Worm (Caenorhabditis elegans) whole organism, young adult: ENCODE results near the gene rocf-1.

ENCODE experiments used
- B0019.2 ChIP-seq: fragments of 200-800 bp; sonication (Bioruptor generic); conservative IDR thresholded peaks from 2 replicates; pipeline ENCODE4 v1.3.6; 2022; ENCODE audit warnings: missing genetic modification reagents, missing genetic modification characterization, missing compliant biosample characterization
- C17E4.6 ChIP-seq: fragments of 200-800 bp; sonication (Bioruptor generic); IDR thresholded peaks from 2 replicates; pipeline ENCODE4 v1.3.6; 2022; ENCODE audit warnings: missing genetic modification reagents, missing genetic modification characterization, missing compliant biosample characterization
- D2030.7 ChIP-seq: fragments of 200-800 bp; sonication (Bioruptor generic); IDR thresholded peaks from 2 replicates; pipeline ENCODE4 v1.3.6; 2022; ENCODE audit warnings: missing genetic modification reagents, missing genetic modification characterization, missing compliant biosample characterization
- F10E7.11 ChIP-seq: sonication (generic microtip); optimal IDR thresholded peaks from 2 replicates; lab custom pipeline; 2017; ENCODE audit warnings: mild to moderate bottlenecking, missing genetic modification characterization, moderate library complexity, missing compliant biosample characterization
- F33H1.4 ChIP-seq: fragments of 200-800 bp; sonication (Bioruptor generic); IDR thresholded peaks from 2 replicates; pipeline ENCODE4 v1.3.6; 2022; ENCODE audit warnings: missing genetic modification reagents, missing genetic modification characterization, missing compliant biosample characterization
- F39B2.1 ChIP-seq: fragments of 200-800 bp; sonication (Bioruptor generic); IDR thresholded peaks from 2 replicates; pipeline ENCODE4 v1.3.6; 2022; ENCODE audit warnings: missing genetic modification reagents, missing genetic modification characterization, missing compliant biosample characterization
- F55B11.4 ChIP-seq: sonication (generic microtip); optimal IDR thresholded peaks from 2 replicates; lab custom pipeline; 2016; ENCODE audit warnings: missing compliant biosample characterization, missing genetic modification characterization, borderline replicate concordance; ENCODE audit not compliant: insufficient read depth
- K12H6.12 ChIP-seq: fragments of 200-800 bp; sonication (Bioruptor generic); optimal IDR thresholded peaks from 2 replicates; lab custom pipeline; 2018; ENCODE audit warnings: mild to moderate bottlenecking, missing genetic modification characterization, missing compliant biosample characterization
- T26A5.8 ChIP-seq: sonication (generic microtip); optimal IDR thresholded peaks from 2 replicates; lab custom pipeline; 2016; ENCODE audit warnings: missing genetic modification characterization, missing compliant biosample characterization
- Y95B8A.8 ChIP-seq: fragments of 200-800 bp; sonication (Bioruptor generic); IDR thresholded peaks from 2 replicates; pipeline ENCODE4 v1.3.6; 2022; ENCODE audit warnings: missing genetic modification reagents, missing genetic modification characterization, missing compliant biosample characterization
- ZK185.1 ChIP-seq: sonication (generic microtip); optimal IDR thresholded peaks from 2 replicates; lab custom pipeline; 2016; ENCODE audit warnings: mild to moderate bottlenecking, missing genetic modification characterization, missing compliant biosample characterization; ENCODE audit not compliant: poor library complexity, severe bottlenecking
- ama-1 ChIP-seq, 3 experiments: fragments of 150-350 bp in 1 of 3; sonication (generic microtip) in 2 of 3; optimal IDR thresholded peaks; 2 replicates each; lab custom pipeline; 2014 to 2018; ENCODE audit warnings: missing biosample characterization in 2 of 3, missing genetic modification characterization in 2 of 3, missing genetic modification reagents in 2 of 3
- atf-7 ChIP-seq: sonication (generic microtip); optimal IDR thresholded peaks from 2 replicates; lab custom pipeline; 2017; ENCODE audit warnings: mild to moderate bottlenecking, missing genetic modification characterization, missing compliant biosample characterization
- athp-1 ChIP-seq: sonication (generic microtip); optimal IDR thresholded peaks from 2 replicates; lab custom pipeline; 2017; ENCODE audit warnings: mild to moderate bottlenecking, missing genetic modification characterization, missing compliant biosample characterization
- attf-3 ChIP-seq: fragments of 200-800 bp; sonication (Bioruptor generic); conservative IDR thresholded peaks from 2 replicates; pipeline ENCODE4 v1.3.6; 2022; ENCODE audit warnings: missing genetic modification reagents, missing genetic modification characterization, missing compliant biosample characterization
- attf-5 ChIP-seq: fragments of 200-800 bp; sonication (Bioruptor generic); optimal IDR thresholded peaks from 2 replicates; lab custom pipeline; 2018; ENCODE audit warnings: mild to moderate bottlenecking, missing genetic modification characterization, missing compliant biosample characterization
- ccch-3 ChIP-seq: fragments of 200-800 bp; sonication (Bioruptor generic); optimal IDR thresholded peaks from 2 replicates; lab custom pipeline; 2018; ENCODE audit warnings: mild to moderate bottlenecking, missing genetic modification characterization, missing compliant biosample characterization
- cebp-1 ChIP-seq, 2 experiments: fragments of 200-800 bp in 1 of 2; sonication (Bioruptor generic) in 1 of 2; sonication (generic microtip) in 1 of 2; IDR thresholded peaks in 1 of 2; optimal IDR thresholded peaks in 1 of 2; 2 replicates each; pipeline versions ENCODE4 v1.3.6 to Lab custom; 2017 to 2022; ENCODE audit warnings: missing compliant biosample characterization in 2 of 2, missing genetic modification characterization in 2 of 2, mild to moderate bottlenecking in 1 of 2, missing genetic modification reagents in 1 of 2, moderate library complexity in 1 of 2
- ceh-100 ChIP-seq: fragments of 200-800 bp; sonication (Bioruptor generic); IDR thresholded peaks from 2 replicates; pipeline ENCODE4 v1.3.6; 2022; ENCODE audit warnings: missing genetic modification reagents, missing genetic modification characterization, missing compliant biosample characterization
- chd-7 ChIP-seq: sonication (generic microtip); optimal IDR thresholded peaks from 2 replicates; lab custom pipeline; 2016; ENCODE audit warnings: mild to moderate bottlenecking, missing genetic modification characterization, moderate library complexity, missing compliant biosample characterization
- lag-1 ChIP-seq: fragments of 200-800 bp; sonication (Bioruptor generic); IDR thresholded peaks from 2 replicates; pipeline ENCODE4 v1.3.6; 2022; ENCODE audit warnings: missing genetic modification reagents, missing genetic modification characterization, missing compliant biosample characterization
- let-607 ChIP-seq, 2 experiments: fragments of 200-800 bp in 1 of 2; sonication (Bioruptor generic) in 1 of 2; sonication (generic microtip) in 1 of 2; optimal IDR thresholded peaks; 2 replicates each; lab custom pipeline; 2016 to 2018; ENCODE audit warnings: mild to moderate bottlenecking in 2 of 2, missing compliant biosample characterization in 2 of 2, missing genetic modification characterization in 2 of 2, moderate library complexity in 2 of 2, missing genotype in 1 of 2
- lin-26 ChIP-seq: fragments of 200-800 bp; sonication (Bioruptor generic); IDR thresholded peaks from 2 replicates; pipeline ENCODE4 v1.3.6; 2022; ENCODE audit warnings: missing genetic modification reagents, missing genetic modification characterization, missing compliant biosample characterization
- madf-10 ChIP-seq: sonication (generic microtip); optimal IDR thresholded peaks from 2 replicates; lab custom pipeline; 2016; ENCODE audit warnings: mild to moderate bottlenecking, missing genetic modification characterization, missing compliant biosample characterization
- madf-6 ChIP-seq: fragments of 200-800 bp; sonication (Bioruptor generic); IDR thresholded peaks from 2 replicates; pipeline ENCODE4 v1.3.6; 2022; ENCODE audit warnings: missing genetic modification reagents, missing genetic modification characterization, missing compliant biosample characterization
- madf-8 ChIP-seq: fragments of 200-800 bp; sonication (Bioruptor generic); conservative IDR thresholded peaks from 2 replicates; pipeline ENCODE4 v1.3.6; 2022; ENCODE audit warnings: missing genetic modification reagents, missing genetic modification characterization, missing compliant biosample characterization
- mcd-1 ChIP-seq: fragments of 200-800 bp; sonication (Bioruptor generic); IDR thresholded peaks from 2 replicates; pipeline ENCODE4 v1.3.6; 2022; ENCODE audit warnings: missing genetic modification reagents, missing genetic modification characterization, missing compliant biosample characterization
- nfya-2 ChIP-seq: fragments of 200-800 bp; sonication (Bioruptor generic); IDR thresholded peaks from 2 replicates; pipeline ENCODE4 v1.3.6; 2022; ENCODE audit warnings: missing genetic modification reagents, missing genetic modification characterization, missing compliant biosample characterization
- nhr-90 ChIP-seq: sonication (generic microtip); optimal IDR thresholded peaks from 2 replicates; lab custom pipeline; 2016; ENCODE audit warnings: missing genotype, mild to moderate bottlenecking, missing genetic modification characterization, missing compliant biosample characterization
- pha-4 ChIP-seq: fragments of 150-350 bp; sonication (generic microtip); optimal IDR thresholded peaks from 2 replicates; lab custom pipeline; 2014; ENCODE audit warnings: missing biosample characterization, missing genetic modification reagents, missing genetic modification characterization
- repo-1 ChIP-seq: sonication (generic microtip); optimal IDR thresholded peaks from 2 replicates; lab custom pipeline; 2017; ENCODE audit warnings: mild to moderate bottlenecking, missing genetic modification characterization, missing compliant biosample characterization
- sea-2 ChIP-seq: fragments of 200-800 bp; sonication (Bioruptor generic); IDR thresholded peaks from 2 replicates; pipeline ENCODE4 v1.3.6; 2022; ENCODE audit warnings: missing genetic modification characterization, missing compliant biosample characterization
- snpc-1.3 ChIP-seq: sonication (generic microtip); optimal IDR thresholded peaks from 2 replicates; lab custom pipeline; 2017; ENCODE audit warnings: missing genetic modification characterization, mild to moderate bottlenecking, missing compliant biosample characterization, antibody characterized with exemption, moderate library complexity, missing genotype, missing genetic modification reagents; ENCODE audit not compliant: insufficient read depth
- sptf-2 ChIP-seq: fragments of 200-800 bp; sonication (Bioruptor generic); optimal IDR thresholded peaks from 2 replicates; lab custom pipeline; 2018; ENCODE audit warnings: mild to moderate bottlenecking, missing genetic modification characterization, missing compliant biosample characterization
- tlf-1 ChIP-seq: fragments of 200-800 bp; sonication (Bioruptor generic); optimal IDR thresholded peaks from 2 replicates; lab custom pipeline; 2018; ENCODE audit warnings: mild to moderate bottlenecking, missing genetic modification characterization, missing compliant biosample characterization
- unc-130 ChIP-seq: sonication (generic microtip); optimal IDR thresholded peaks from 2 replicates; lab custom pipeline; 2016; ENCODE audit warnings: missing genetic modification reagents, missing genetic modification characterization, missing compliant biosample characterization
- unc-62 ChIP-seq: fragments of 150-350 bp; optimal IDR thresholded peaks from 2 replicates; lab custom pipeline; 2014; ENCODE audit warnings: missing biosample characterization, missing genetic modification reagents, missing genetic modification characterization
- zfh-2 ChIP-seq: fragments of 200-800 bp; sonication (Bioruptor generic); conservative IDR thresholded peaks from 2 replicates; pipeline ENCODE4 v1.3.6; 2022; ENCODE audit warnings: missing genetic modification reagents, missing genetic modification characterization, missing compliant biosample characterization
- zim-3 ChIP-seq: sonication (generic microtip); optimal IDR thresholded peaks from 2 replicates; lab custom pipeline; 2017; ENCODE audit warnings: mild to moderate bottlenecking, missing genetic modification characterization, moderate library complexity, missing compliant biosample characterization
- ztf-25 ChIP-seq: fragments of 200-800 bp; sonication (Bioruptor generic); IDR thresholded peaks from 2 replicates; pipeline ENCODE4 v1.3.6; 2022; ENCODE audit warnings: missing genetic modification reagents, missing genetic modification characterization, missing compliant biosample characterization
- ztf-3 ChIP-seq: fragments of 200-800 bp; sonication (Bioruptor generic); optimal IDR thresholded peaks from 2 replicates; lab custom pipeline; 2018; ENCODE audit warnings: mild to moderate bottlenecking, missing genetic modification characterization, missing compliant biosample characterization

The rocf-1 gene

DNA sequence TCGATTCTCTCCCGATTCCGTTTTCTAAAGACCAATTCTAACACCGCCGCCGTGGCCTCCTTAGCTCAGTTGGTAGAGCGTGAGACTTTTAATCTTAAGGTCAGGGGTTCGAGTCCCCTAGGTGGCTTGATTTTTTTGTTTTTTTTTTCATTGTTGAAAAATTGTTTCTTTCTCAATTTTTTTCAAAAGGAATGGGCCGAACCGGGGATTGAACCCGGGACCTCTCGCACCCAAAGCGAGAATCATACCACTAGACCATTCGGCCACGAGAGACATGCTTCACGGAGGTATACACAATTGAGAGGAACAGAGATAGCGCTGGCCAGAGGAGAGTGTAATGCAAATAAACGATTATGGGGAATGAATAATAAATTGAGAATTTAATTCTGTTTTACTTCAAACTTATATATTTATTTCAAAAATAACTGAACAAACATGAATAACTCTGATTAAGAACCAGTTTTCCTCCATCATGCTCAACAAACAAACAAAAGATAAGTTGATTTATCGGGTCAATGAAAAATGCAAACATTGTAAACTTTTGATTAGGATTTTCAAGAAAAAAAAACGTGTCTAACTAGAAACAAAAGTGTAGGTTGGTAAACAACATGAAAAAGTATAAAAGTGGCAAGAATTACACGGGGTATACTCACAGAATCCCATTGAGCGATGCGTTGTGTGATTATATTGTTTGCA, 878 bp upstream of the rocf-1 start, which contains the start of gene pqn-71 (continued):
- TF ChIP-seq madf-6 (GFP tag; lab: Robert Waterston, UW) = peak; percentile 77
- TF ChIP-seq attf-3 (GFP tag; lab: Robert Waterston, UW) = peak; percentile 73
- TF ChIP-seq F39B2.1 (GFP tag; lab: Robert Waterston, UW) = 0 out of 2 replicates have a peak, but pooled peaks have one; percentile 70
- TF ChIP-seq repo-1 (tag; lab: Kevin White, UChicago) = peak; percentile 92
- peak; percentile 90 for TF ChIP-seq T26A5.8 (tag; lab: Kevin White, UChicago)
- TF ChIP-seq zim-3 (tag; lab: Kevin White, UChicago) = peak; percentile 87
- TF ChIP-seq B0019.2 (GFP tag; lab: Robert Waterston, UW) = peak; percentile 41; the same call in 1 of the 2 replicates
- TF ChIP-seq madf-8 (GFP tag; lab: Robert Waterston, UW) = peak; percentile 69
- peak; percentile 93 for TF ChIP-seq C17E4.6 (GFP tag; lab: Robert Waterston, UW)
- TF ChIP-seq chd-7 (tag; lab: Kevin White, UChicago) = peak; percentile 90
- peak; percentile 86 for TF ChIP-seq mcd-1
- no peak for TF ChIP-seq ama-1 (optimal IDR thresholded peaks at IDR 0.05; lab: Kevin White, UChicago)
- peak; percentile 89 to 90 for TF ChIP-seq ama-1 (GFP tag; optimal IDR thresholded peaks at IDR 0.05; lab: Kevin White, UChicago)
- TF ChIP-seq pha-4 (tag; lab: Kevin White, UChicago) = peak; percentile 6
- peak; percentile 47 for TF ChIP-seq ccch-3 (GFP tag; lab: Kevin White, UChicago)
- TF ChIP-seq ztf-25 (GFP tag; lab: Robert Waterston, UW) = peak; percentile 89; the same call in 1 of the 2 replicates
- peak; percentile 94 for TF ChIP-seq snpc-1.3 (tag; lab: Kevin White, UChicago)
- TF ChIP-seq F55B11.4 (tag; lab: Kevin White, UChicago) = no peak
- peak; percentile 47 for TF ChIP-seq F10E7.11
- TF ChIP-seq attf-5 = peak; percentile 86
- no peak for TF ChIP-seq nfya-2
- no peak for TF ChIP-seq unc-62 (GFP tag; lab: Kevin White, UChicago)
- TF ChIP-seq D2030.7 (GFP tag; lab: Robert Waterston, UW) = peak; percentile 97
- peak; percentile 80; the same call in 1 of the 2 replicates for TF ChIP-seq zfh-2 (GFP tag; lab: Robert Waterston, UW)
- peak; percentile 85 for TF ChIP-seq atf-7 (tag; lab: Kevin White, UChicago)
- TF ChIP-seq let-607 (tag; optimal IDR thresholded peaks at IDR 0.05; lab: Kevin White, UChicago) = peak; percentile 75 to 81
- TF ChIP-seq F33H1.4 (GFP tag; lab: Robert Waterston, UW) = peak; percentile 62
- no peak for TF ChIP-seq lag-1 (GFP tag; lab: Robert Waterston, UW)
- TF ChIP-seq lin-26 (GFP tag; lab: Robert Waterston, UW) = peak; percentile 98
- peak; percentile 71; the same call in 1 of the 2 replicates for TF ChIP-seq sea-2 (GFP tag; lab: Robert Waterston, UW)
- peak; percentile 54 for TF ChIP-seq ztf-3 (GFP tag; lab: Kevin White, UChicago)
- TF ChIP-seq unc-130 (GFP tag; lab: Kevin White, UChicago) = peak; percentile 74
- peak; percentile 89 for TF ChIP-seq sptf-2 (GFP tag; lab: Kevin White, UChicago)
- peak; percentile 98 for TF ChIP-seq nhr-90
- peak; percentile 83 for TF ChIP-seq ceh-100
- TF ChIP-seq K12H6.12 (tag; lab: Kevin White, UChicago) = peak; percentile 81
- TF ChIP-seq athp-1 (tag; lab: Kevin White, UChicago) = peak; percentile 90
- TF ChIP-seq madf-10 (tag; lab: Kevin White, UChicago) = peak; percentile 92
- peak; percentile 85 for TF ChIP-seq tlf-1 (GFP tag; lab: Kevin White, UChicago)
- peak; percentile 88 for TF ChIP-seq Y95B8A.8
- TF ChIP-seq cebp-1 (GFP tag; IDR thresholded peaks at IDR 0.05; lab: Robert Waterston, UW) = no peak
- TF ChIP-seq cebp-1 (tag; optimal IDR thresholded peaks at IDR 0.05; lab: Kevin White, UChicago) = peak; percentile 86
- peak; percentile 94 for TF ChIP-seq ZK185.1 (tag; lab: Kevin White, UChicago)
